Fruit fly (Drosophila melanogaster) whole organism, wandering third instar larva: ENCODE data around the gene RpS17.

Experiments used
- CG32264 ChIP-seq: fragments of 200-800 bp; sonication (Bioruptor generic); optimal IDR thresholded peaks from 2 replicates; lab custom pipeline; 2016; ENCODE audit warnings: missing biosample characterization, missing genetic modification characterization
- Dif ChIP-seq: fragments of 200-275, 200-300 bp; sonication (Bioruptor generic); optimal IDR thresholded peaks from 2 replicates; lab custom pipeline; 2018; ENCODE audit warnings: missing biosample characterization, missing genetic modification characterization; ENCODE audit not compliant: partially characterized antibody
- Hnf4 ChIP-seq: fragments of 200-800 bp; sonication (Bioruptor generic); optimal IDR thresholded peaks from 2 replicates; lab custom pipeline; 2016; ENCODE audit warnings: missing biosample characterization, mild to moderate bottlenecking, missing genetic modification characterization
- Hr78 ChIP-seq: fragments of >200 bp; optimal IDR thresholded peaks from 2 replicates; lab custom pipeline; 2017; ENCODE audit warnings: missing biosample characterization, missing genetic modification characterization
- dl ChIP-seq, 2 experiments: fragments of 175-275, 200-275 bp in 1 of 2; fragments of 200-275 bp in 1 of 2; sonication (Bioruptor generic); optimal IDR thresholded peaks; lab custom pipeline; 2018; ENCODE audit warnings: mild to moderate bottlenecking in 2 of 2, missing biosample characterization in 2 of 2, missing genetic modification characterization in 2 of 2, moderate library complexity in 2 of 2; ENCODE audit not compliant: partially characterized antibody in 2 of 2, insufficient read depth in 1 of 2
- usp ChIP-seq: fragments of >200 bp; optimal IDR thresholded peaks from 2 replicates; lab custom pipeline; 2017; ENCODE audit warnings: missing biosample characterization, missing genetic modification characterization
- woc ChIP-seq: sonication (Bioruptor generic); optimal IDR thresholded peaks from 2 replicates; lab custom pipeline; 2016; ENCODE audit warnings: missing biosample characterization, mild to moderate bottlenecking, missing genetic modification characterization

DNA sequence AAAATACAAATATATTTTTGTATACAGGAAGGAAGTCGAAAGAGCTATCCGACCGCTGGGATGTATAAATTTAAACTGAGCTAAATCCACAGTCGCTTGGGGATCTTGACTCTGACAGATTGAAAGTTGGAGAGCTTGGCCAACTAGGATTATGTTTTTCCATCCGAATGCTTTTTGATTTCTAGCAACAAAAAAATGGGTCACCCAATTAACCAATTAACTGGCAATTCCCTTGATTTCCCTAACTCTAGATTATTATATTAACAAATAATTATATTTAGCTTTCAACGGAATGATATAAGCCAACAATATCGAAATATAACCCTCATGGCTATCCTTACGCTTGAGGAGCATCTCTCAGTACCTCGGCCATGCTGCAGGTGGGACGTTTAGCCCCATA, 12.3 kb downstream of the RpS17 start, which contains the start of gene CG3982:
- TF ChIP-seq woc (GFP tag; lab: Kevin White, UChicago) (no peak), Hr78 (GFP tag; lab: Kevin White, UChicago) (no peak), Dif (no peak), CG32264 (no peak), dl (GFP tag; optimal IDR thresholded peaks at IDR 0.05; lab: Kevin White, UChicago; ENCODE audit: insufficient read depth in 1 of 2, partially characterized antibody in 2 of 2) (no peak), usp (no peak), Hnf4 (GFP tag; lab: Kevin White, UChicago) (no peak)
